Worm (Caenorhabditis elegans): ENCODE results near the gene T21D12.14.

DNA sequence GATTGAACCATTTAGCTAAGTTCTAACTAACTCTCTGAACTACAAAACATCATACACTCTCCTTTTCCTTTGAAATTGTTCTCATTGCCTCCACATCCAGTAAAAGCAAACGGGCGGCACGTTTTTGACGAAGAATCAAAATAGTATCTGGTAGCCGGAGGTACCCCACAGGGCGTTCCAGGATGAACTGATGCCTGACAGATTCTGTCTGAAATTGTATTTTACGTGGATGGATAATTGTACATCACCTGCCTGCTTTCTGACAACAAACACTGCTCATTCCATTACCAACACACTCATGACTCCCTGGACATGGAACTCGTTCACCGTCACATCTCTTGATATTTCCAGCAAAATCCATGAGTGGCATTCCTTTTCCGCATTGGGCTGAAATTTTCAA, 2.5 kb upstream of the T21D12.14 start:
- TF ChIP-seq ama-1 (optimal IDR thresholded peaks at IDR 0.05), result no peak
- no peak for TF ChIP-seq daf-12 (tag; optimal IDR thresholded peaks at IDR 0.05)
- TF ChIP-seq dpl-1 (GFP tag; optimal IDR thresholded peaks at IDR 0.05), result no peak
- no peak for TF ChIP-seq nhr-10 (tag; optimal IDR thresholded peaks at IDR 0.05)
- TF ChIP-seq mdl-1 (tag; optimal IDR thresholded peaks at IDR 0.05), result no peak
- TF ChIP-seq lin-15B (tag; optimal IDR thresholded peaks at IDR 0.05), result no peak
- TF ChIP-seq vab-7 (GFP tag; IDR thresholded peaks at IDR 0.05), result no peak
